Worm (Caenorhabditis elegans): ENCODE results near the gene C17B7.12.

ce11 chrV:3358267-3358666, 5.2 kb downstream of the C17B7.12 start, which contains the start of gene C04E12.5:
- TF ChIP-seq ceh-83 (GFP tag; optimal IDR thresholded peaks at IDR 0.05) (no peak), blmp-1 (tag; optimal IDR thresholded peaks at IDR 0.05) (no peak), hlh-1 (tag; optimal IDR thresholded peaks at IDR 0.05) (no peak), M03D4.4 (tag; optimal IDR thresholded peaks at IDR 0.05) (no peak), unc-120 (tag; optimal IDR thresholded peaks at IDR 0.05; ENCODE audit: poor library complexity, severe bottlenecking) (no peak)
